Fruit fly (Drosophila melanogaster) whole organism, embryonic: ENCODE measurements around the gene arg.

Experiments
- Ada2b ChIP-seq: fragments of 200-800 bp; sonication (Bioruptor generic); IDR thresholded peaks from 2 replicates; pipeline ENCODE4 v1.3.6; 2022; ENCODE audit warnings: missing biosample characterization, missing genetic modification characterization
- Bgb ChIP-seq: fragments of 200-800 bp; sonication (Bioruptor generic); IDR thresholded peaks from 2 replicates; pipeline ENCODE4 v1.3.6; 2022; ENCODE audit warnings: missing biosample characterization, missing genetic modification characterization; ENCODE audit not compliant: partially characterized antibody
- CG11723 ChIP-seq: fragments of 200-800 bp; sonication (Bioruptor generic); optimal IDR thresholded peaks from 2 replicates; lab custom pipeline; 2017; ENCODE audit warnings: missing biosample characterization, mild to moderate bottlenecking, missing genetic modification characterization
- CG12155 ChIP-seq: fragments of 200-800 bp; sonication (Bioruptor generic); optimal IDR thresholded peaks from 3 replicates; lab custom pipeline; 2016; ENCODE audit warnings: missing biosample characterization, missing genetic modification characterization
- CG12236 ChIP-seq: fragments of 200-800 bp; sonication (Bioruptor generic); optimal IDR thresholded peaks from 2 replicates; lab custom pipeline; 2016; ENCODE audit warnings: missing biosample characterization, missing genetic modification characterization
- CG14014 ChIP-seq: fragments of 200-800 bp; sonication (Bioruptor generic); IDR thresholded peaks from 2 replicates; pipeline ENCODE4 v1.3.6; 2022; ENCODE audit warnings: missing biosample characterization, missing genetic modification characterization
- CG1529 ChIP-seq: fragments of 200-800 bp; sonication (Bioruptor generic); optimal IDR thresholded peaks from 3 replicates; lab custom pipeline; 2018; ENCODE audit warnings: missing biosample characterization, missing genetic modification characterization
- CG1647 ChIP-seq: fragments of 200-800 bp; sonication (Bioruptor generic); optimal IDR thresholded peaks from 3 replicates; lab custom pipeline; 2016; ENCODE audit warnings: missing biosample characterization, missing genetic modification characterization
- CG17361 ChIP-seq: fragments of 200-800 bp; sonication (Bioruptor generic); IDR thresholded peaks from 3 replicates; pipeline ENCODE4 v1.3.6; 2022; ENCODE audit warnings: missing biosample characterization, missing genetic modification characterization
- CG3065 ChIP-seq: fragments of 200-800 bp; sonication (Bioruptor generic); optimal IDR thresholded peaks from 2 replicates; lab custom pipeline; 2016; ENCODE audit warnings: missing biosample characterization, missing genetic modification characterization
- CG32767 ChIP-seq: fragments of 200-800 bp; sonication (Bioruptor generic); IDR thresholded peaks from 2 replicates; pipeline ENCODE4 v1.3.6; 2022; ENCODE audit warnings: missing biosample characterization, missing genetic modification characterization
- CG33213 ChIP-seq: fragments of 200-800 bp; sonication (Bioruptor generic); optimal IDR thresholded peaks from 3 replicates; lab custom pipeline; 2016; ENCODE audit warnings: missing biosample characterization, missing genetic modification characterization
- CG3726 ChIP-seq: fragments of 200-800 bp; sonication (Bioruptor generic); IDR thresholded peaks from 3 replicates; pipeline ENCODE4, ENCODE4 v1.3.6; 2022; ENCODE audit warnings: missing biosample characterization, missing genetic modification characterization
- CG6791 ChIP-seq: fragments of 200-800 bp; sonication (Bioruptor generic); IDR thresholded peaks from 3 replicates; pipeline ENCODE4 v1.3.6; 2022; ENCODE audit warnings: missing biosample characterization, missing genetic modification characterization; ENCODE audit not compliant: partially characterized antibody
- CG8388 ChIP-seq: fragments of 200-800 bp; sonication (Bioruptor generic); optimal IDR thresholded peaks from 2 replicates; lab custom pipeline; 2019; ENCODE audit warnings: missing biosample characterization, mild to moderate bottlenecking, missing genetic modification characterization, moderate library complexity
- CG8478 ChIP-seq: fragments of >200 bp; optimal IDR thresholded peaks from 2 replicates; lab custom pipeline; 2018
- CG9609 ChIP-seq: fragments of 200-800 bp; sonication (Bioruptor generic); optimal IDR thresholded peaks from 3 replicates; lab custom pipeline; 2016; ENCODE audit warnings: missing biosample characterization, missing genetic modification characterization
- Dip2 ChIP-seq: fragments of 200-800 bp; sonication (Bioruptor generic); IDR thresholded peaks from 2 replicates; pipeline ENCODE4 v1.3.6; 2022; ENCODE audit warnings: missing biosample characterization, missing genetic modification characterization
- Dref ChIP-seq: fragments of 200-800 bp; sonication (Bioruptor generic); IDR thresholded peaks from 2 replicates; pipeline ENCODE4 v1.3.6; 2022; ENCODE audit warnings: missing biosample characterization, missing genetic modification characterization
- Eip74EF ChIP-seq, 2 experiments: fragments of 200-800 bp in 1 of 2; fragments of >200 bp in 1 of 2; sonication (Bioruptor generic) in 1 of 2; optimal IDR thresholded peaks; 2 replicates each; lab custom pipeline; 2017 to 2019; ENCODE audit warnings: missing biosample characterization in 2 of 2, missing genetic modification characterization in 2 of 2, mild to moderate bottlenecking in 1 of 2, moderate library complexity in 1 of 2
- GATAe ChIP-seq: fragments of 200-800 bp; sonication (Bioruptor generic); conservative IDR thresholded peaks from 2 replicates; pipeline ENCODE4 v1.3.6; 2022; ENCODE audit warnings: missing biosample characterization, missing genetic modification characterization
- HLH3B ChIP-seq: fragments of 200-800 bp; sonication (Bioruptor generic); IDR thresholded peaks from 2 replicates; pipeline ENCODE4 v1.3.6; 2022; ENCODE audit warnings: missing biosample characterization, missing genetic modification characterization
- HmgD ChIP-seq: fragments of 200-800 bp; sonication (Bioruptor generic); optimal IDR thresholded peaks from 3 replicates; lab custom pipeline; 2016; ENCODE audit warnings: missing biosample characterization, missing genetic modification characterization
- HmgZ ChIP-seq: fragments of 200-800 bp; sonication (Bioruptor generic); optimal IDR thresholded peaks from 2 replicates; lab custom pipeline; 2018; ENCODE audit warnings: missing biosample characterization, mild to moderate bottlenecking, missing genetic modification characterization
- Max ChIP-seq: fragments of 200-800 bp; sonication (Bioruptor generic); optimal IDR thresholded peaks from 2 replicates; lab custom pipeline; 2016; ENCODE audit warnings: missing biosample characterization, mild to moderate bottlenecking, missing genetic modification characterization
- NC2β ChIP-seq: fragments of 200-800 bp; sonication (Bioruptor generic); optimal IDR thresholded peaks from 2 replicates; lab custom pipeline; 2016; ENCODE audit warnings: missing biosample characterization, missing genetic modification characterization
- Ssrp ChIP-seq: fragments of 200-800 bp; sonication (Bioruptor generic); optimal IDR thresholded peaks from 2 replicates; lab custom pipeline; 2018; ENCODE audit warnings: missing biosample characterization, mild to moderate bottlenecking, missing genetic modification characterization, moderate library complexity
- TFAM ChIP-seq: fragments of 200-800 bp; sonication (Bioruptor generic); optimal IDR thresholded peaks from 2 replicates; lab custom pipeline; 2017; ENCODE audit warnings: missing biosample characterization, missing genetic modification characterization, inconsistent platforms
- amos ChIP-seq: fragments of 200-800 bp; sonication (Bioruptor generic); IDR thresholded peaks from 2 replicates; pipeline ENCODE4 v1.3.6; 2022; ENCODE audit warnings: missing biosample characterization, missing genetic modification characterization; ENCODE audit not compliant: partially characterized antibody
- ci ChIP-seq: fragments of 200-800 bp; sonication (Bioruptor generic); IDR thresholded peaks from 3 replicates; pipeline ENCODE4 v1.3.6; 2022; ENCODE audit warnings: missing biosample characterization, missing genetic modification characterization
- dpn ChIP-seq, 2 experiments: fragments of 200-800 bp; sonication (Bioruptor generic); optimal IDR thresholded peaks; 3 replicates each; lab custom pipeline; 2016; ENCODE audit warnings: missing biosample characterization in 2 of 2, missing genetic modification characterization in 2 of 2
- emc ChIP-seq: fragments of 200-800 bp; sonication (Bioruptor generic); optimal IDR thresholded peaks from 2 replicates; lab custom pipeline; 2016; ENCODE audit warnings: missing biosample characterization, missing genetic modification characterization
- ems ChIP-seq: fragments of 200-800 bp; sonication (Bioruptor generic); optimal IDR thresholded peaks from 3 replicates; lab custom pipeline; 2016; ENCODE audit warnings: missing biosample characterization, missing genetic modification characterization
- eve ChIP-seq, 2 experiments: fragments of >200 bp; optimal IDR thresholded peaks; 2 replicates each; lab custom pipeline; 2017; ENCODE audit warnings: missing biosample characterization in 2 of 2, missing genetic modification characterization in 2 of 2
- fd64A ChIP-seq: fragments of 200-800 bp; sonication (Bioruptor generic); optimal IDR thresholded peaks from 3 replicates; lab custom pipeline; 2018; ENCODE audit warnings: missing biosample characterization, mild to moderate bottlenecking, missing genetic modification characterization
- fru ChIP-seq: fragments of >200 bp; optimal IDR thresholded peaks from 2 replicates; lab custom pipeline; 2017
- hbn ChIP-seq: fragments of 200-800 bp; sonication (Bioruptor generic); IDR thresholded peaks from 2 replicates; pipeline ENCODE4 v1.3.6; 2022; ENCODE audit warnings: missing biosample characterization, missing genetic modification characterization; ENCODE audit not compliant: partially characterized antibody
- insv ChIP-seq, 2 experiments: fragments of 200-800 bp; sonication (Bioruptor generic); optimal IDR thresholded peaks; 3 replicates each; lab custom pipeline; 2016 to 2018; ENCODE audit warnings: missing biosample characterization in 2 of 2, missing genetic modification characterization in 2 of 2
- nerfin-1 ChIP-seq: fragments of 200-800 bp; sonication (Bioruptor generic); optimal IDR thresholded peaks from 3 replicates; lab custom pipeline; 2019; ENCODE audit warnings: missing biosample characterization, mild to moderate bottlenecking, missing genetic modification characterization, moderate library complexity
- nom ChIP-seq: fragments of 200-800 bp; sonication (Bioruptor generic); optimal IDR thresholded peaks from 2 replicates; lab custom pipeline; 2017; ENCODE audit warnings: missing biosample characterization, missing genetic modification characterization, mild to moderate bottlenecking, moderate library complexity, missing genetic modification reagents
- org-1 ChIP-seq: fragments of 200-800 bp; sonication (Bioruptor generic); optimal IDR thresholded peaks from 2 replicates; lab custom pipeline; 2017; ENCODE audit warnings: missing biosample characterization, missing genetic modification characterization
- phol ChIP-seq: fragments of 200-800 bp; sonication (Bioruptor generic); optimal IDR thresholded peaks from 3 replicates; lab custom pipeline; 2018; ENCODE audit warnings: missing biosample characterization, mild to moderate bottlenecking, missing genetic modification characterization, moderate library complexity
- psq ChIP-seq: fragments of 200-800 bp; sonication (Bioruptor generic); optimal IDR thresholded peaks from 2 replicates; lab custom pipeline; 2017; ENCODE audit warnings: missing biosample characterization, missing genetic modification characterization
- pum ChIP-seq: fragments of 200-800 bp; sonication (Bioruptor generic); optimal IDR thresholded peaks from 2 replicates; lab custom pipeline; 2016; ENCODE audit warnings: missing biosample characterization, missing genetic modification characterization
- ranshi ChIP-seq: fragments of 200-800 bp; sonication (Bioruptor generic); IDR thresholded peaks from 2 replicates; pipeline ENCODE4 v1.3.6; 2022; ENCODE audit warnings: missing biosample characterization, missing genetic modification characterization
- sug ChIP-seq: fragments of 200-800 bp; optimal IDR thresholded peaks from 2 replicates; lab custom pipeline; 2019; ENCODE audit warnings: missing biosample characterization, mild to moderate bottlenecking, missing genetic modification characterization, moderate library complexity
- tna ChIP-seq: fragments of 200-800 bp; sonication (Bioruptor generic); IDR thresholded peaks from 2 replicates; pipeline ENCODE4 v1.3.6; 2022; ENCODE audit warnings: missing biosample characterization, missing genetic modification characterization; ENCODE audit not compliant: partially characterized antibody
- vnd ChIP-seq: fragments of 200-800 bp; sonication (Bioruptor generic); IDR thresholded peaks from 3 replicates; pipeline ENCODE4 v1.3.6; 2022; ENCODE audit warnings: missing biosample characterization, missing genetic modification characterization; ENCODE audit not compliant: partially characterized antibody
- zen2 ChIP-seq: fragments of 200-800 bp; sonication (Bioruptor generic); IDR thresholded peaks from 3 replicates; pipeline ENCODE4 v1.3.6; 2022; ENCODE audit warnings: missing biosample characterization, missing genetic modification characterization; ENCODE audit not compliant: partially characterized antibody

Gene arg

DNA sequence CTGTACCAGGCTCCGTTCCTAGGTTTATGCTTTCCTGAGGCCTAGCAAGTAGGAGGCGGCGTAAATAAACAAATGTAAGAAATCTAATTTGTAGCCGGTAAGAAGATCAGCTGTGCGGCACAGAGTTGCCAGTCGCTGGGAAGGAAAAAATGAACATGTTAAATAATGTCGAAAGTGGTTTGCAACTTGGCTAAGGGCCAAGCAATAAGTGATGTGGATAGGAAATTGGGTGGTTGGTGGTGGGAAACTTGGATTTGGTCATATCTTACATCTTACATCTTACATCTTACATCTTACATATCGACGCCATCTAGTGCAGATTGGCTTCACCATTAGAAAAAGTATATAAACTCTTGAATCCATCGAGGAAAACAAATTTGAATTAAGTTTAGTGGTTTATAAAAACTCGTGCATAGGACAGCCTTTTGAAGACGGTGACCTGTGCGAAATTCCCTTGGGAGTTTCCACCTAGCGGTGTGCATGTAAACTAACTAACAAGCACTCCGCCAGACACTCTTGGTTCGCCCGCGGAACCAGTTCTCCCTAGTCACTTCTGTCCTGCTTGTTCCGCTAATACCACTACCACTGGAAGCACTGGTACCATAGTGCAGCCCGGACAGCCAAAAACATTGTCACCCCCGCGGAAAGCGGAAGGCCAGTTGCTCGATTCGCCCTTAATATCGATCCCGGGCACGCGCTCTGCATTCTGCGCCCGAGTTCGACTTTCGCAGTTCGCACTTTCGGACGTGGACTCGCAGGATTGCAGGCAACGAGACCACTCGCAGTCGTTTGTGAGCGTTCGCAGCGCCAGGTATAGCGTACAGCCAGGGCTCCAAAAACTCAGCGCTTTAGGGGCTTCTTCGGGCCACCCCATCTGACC, 20.7 kb downstream of the arg start, which contains the start of the genes CG4293 and Appl (continued):
- TF ChIP-seq HmgZ (tag; lab: Kevin White, UChicago) (peak; percentile 47), dpn (GFP tag; optimal IDR thresholded peaks at IDR 0.05; lab: Kevin White, UChicago) (peak in 1 of 2 experiments; percentile 25), ems (GFP tag; lab: Kevin White, UChicago) (no peak), Eip74EF (GFP tag; optimal IDR thresholded peaks at IDR 0.05; lab: Kevin White, UChicago) (no peak), eve (GFP tag; optimal IDR thresholded peaks at IDR 0.05; lab: Kevin White, UChicago) (no peak), CG8388 (GFP tag; lab: Kevin White, UChicago) (no peak), pum (no peak), Max (GFP tag; lab: Kevin White, UChicago) (no peak), CG9609 (GFP tag; lab: Kevin White, UChicago) (no peak), Ada2b (GFP tag; lab: Robert Waterston, UW) (no peak), CG32767 (GFP tag; lab: Robert Waterston, UW) (0 out of 2 replicates have a peak, but pooled peaks have one; percentile 24), CG8478 (peak; percentile 85), Dref (GFP tag; lab: Robert Waterston, UW) (peak; percentile 38; the same call in 1 of the 2 replicates), CG12155 (peak; percentile 40), fru (lab: Kevin White, UChicago) (no peak), emc (GFP tag; lab: Kevin White, UChicago) (no peak), CG3065 (no peak), phol (peak; percentile 51), insv (GFP tag; optimal IDR thresholded peaks at IDR 0.05; lab: Kevin White, UChicago) (peak in 1 of 2 experiments; percentile 75), tna (GFP tag; lab: Robert Waterston, UW) (no peak), CG12236 (GFP tag; lab: Kevin White, UChicago) (no peak), CG17361 (GFP tag; lab: Robert Waterston, UW) (no peak), ci (0 out of 3 replicates have a peak, but pooled peaks have one; percentile 13), HmgD (peak; percentile 67), CG11723 (GFP tag; lab: Kevin White, UChicago) (no peak), amos (GFP tag; lab: Robert Waterston, UW) (peak; percentile 63), psq (GFP tag; lab: Kevin White, UChicago) (no peak), CG14014 (GFP tag; lab: Robert Waterston, UW) (no peak), ranshi (no peak), TFAM (GFP tag; lab: Kevin White, UChicago) (no peak), zen2 (GFP tag; lab: Robert Waterston, UW) (no peak), nom (GFP tag; lab: Kevin White, UChicago) (peak; percentile 1), GATAe (GFP tag; lab: Robert Waterston, UW) (no peak), CG1529 (GFP tag; lab: Kevin White, UChicago) (no peak), hbn (GFP tag; lab: Robert Waterston, UW) (no peak), org-1 (GFP tag; lab: Kevin White, UChicago) (no peak), NC2β (GFP tag; lab: Kevin White, UChicago) (no peak), nerfin-1 (tag; lab: Kevin White, UChicago) (no peak), CG33213 (no peak), vnd (GFP tag; lab: Robert Waterston, UW) (no peak), Bgb (peak; percentile 64), CG1647 (GFP tag; lab: Kevin White, UChicago) (no peak), Ssrp (tag; lab: Kevin White, UChicago) (no peak), CG3726 (GFP tag; lab: Robert Waterston, UW) (no peak), Dip2 (0 out of 2 replicates have a peak, but pooled peaks have one; percentile 37), fd64A (no peak), sug (tag; lab: Kevin White, UChicago) (peak; percentile 14), CG6791 (GFP tag; lab: Robert Waterston, UW) (0 out of 3 replicates have a peak, but pooled peaks have one; percentile 21), HLH3B (GFP tag; lab: Robert Waterston, UW) (no peak)
